Fruit fly (Drosophila melanogaster): ENCODE results near the gene CG14966.

CG14966 gene

DNA sequence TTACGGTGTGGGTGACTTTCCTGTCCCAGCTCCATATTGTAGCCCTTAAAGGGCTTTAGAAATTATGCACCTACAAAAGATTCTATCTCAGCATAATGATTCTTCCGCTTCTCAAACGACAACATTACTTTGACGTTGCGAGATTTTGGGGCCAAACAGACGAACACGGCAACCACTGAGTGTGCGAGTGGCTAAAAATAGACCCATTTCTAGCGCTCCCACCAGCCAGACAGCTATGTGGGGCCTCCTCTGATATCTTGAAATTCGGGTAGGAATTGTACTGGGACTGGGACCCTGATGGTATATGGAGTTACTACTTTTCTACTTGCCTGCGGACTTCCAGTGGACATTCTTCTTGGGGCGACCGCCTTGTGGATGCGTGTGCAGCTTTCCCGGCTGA lies 19.6 kb downstream of the CG14966 start:
- TF ChIP-seq Crg-1 (GFP tag; optimal IDR thresholded peaks at IDR 0.05) (no peak), CG7045 (GFP tag; optimal IDR thresholded peaks at IDR 0.05) (no peak), Mnt (GFP tag; optimal IDR thresholded peaks at IDR 0.05) (no peak), Clk (GFP tag; optimal IDR thresholded peaks at IDR 0.05) (no peak), tj (GFP tag; optimal IDR thresholded peaks at IDR 0.05) (no peak), kay (GFP tag; ENCODE audit: borderline replicate concordance) (no peak), ovo (GFP tag; optimal IDR thresholded peaks at IDR 0.05) (no peak), pad (GFP tag; optimal IDR thresholded peaks at IDR 0.05) (no peak), cnc (optimal IDR thresholded peaks at IDR 0.05) (no peak), Hr96 (GFP tag; optimal IDR thresholded peaks at IDR 0.05) (no peak), CG5204 (GFP tag; optimal IDR thresholded peaks at IDR 0.05) (no peak), CG12768 (GFP tag; optimal IDR thresholded peaks at IDR 0.05) (no peak), CG33017 (tag; optimal IDR thresholded peaks at IDR 0.05) (no peak), cic (GFP tag; optimal IDR thresholded peaks at IDR 0.05) (no peak)

dm6 chr3L:3172445-3172844 lies 25.0 kb downstream of the CG14966 start, which contains the start of gene CG14963:
CG14963 (minus strand) TSS chr3L:3172545.
- no peak for TF ChIP-seq CG7101 (tag; optimal IDR thresholded peaks at IDR 0.05)
- TF ChIP-seq CG11617 (GFP tag; optimal IDR thresholded peaks at IDR 0.05): no peak
- TF ChIP-seq CG12768 (GFP tag; optimal IDR thresholded peaks at IDR 0.05): no peak

DNA sequence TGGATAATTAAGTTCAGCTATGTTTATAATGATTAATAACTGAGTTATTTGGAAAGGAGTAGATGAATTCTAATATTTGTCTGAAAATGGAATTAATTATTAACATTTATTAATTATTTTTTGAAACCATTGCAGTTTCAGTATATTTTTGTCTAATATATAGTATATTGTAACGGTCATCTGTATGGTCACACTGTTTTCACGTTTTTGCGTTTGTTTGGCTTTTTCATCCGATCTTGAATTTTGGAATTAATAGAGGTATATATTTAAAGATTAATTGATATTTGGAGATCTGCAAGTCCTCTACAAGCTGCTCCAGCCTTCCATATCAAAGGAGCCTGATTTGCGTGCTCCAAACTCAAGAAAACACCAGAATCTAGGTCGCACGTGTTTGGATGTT lies 28.3 kb downstream of the CG14966 start, which contains the start of the genes CG32278 and CG32281:
Gene CG32278, plus strand, starts transcription at position 180 of the 400 bp plus-strand sequence.
Gene CG32281, plus strand, starts transcription at position 269 of the 400 bp plus-strand sequence.
- TF ChIP-seq pad (GFP tag; optimal IDR thresholded peaks at IDR 0.05) (no peak), CG11617 (GFP tag; optimal IDR thresholded peaks at IDR 0.05) (no peak), CG5204 (GFP tag; optimal IDR thresholded peaks at IDR 0.05) (no peak), Clk (GFP tag; optimal IDR thresholded peaks at IDR 0.05) (no peak), Mnt (GFP tag; optimal IDR thresholded peaks at IDR 0.05) (peak; percentile 28)

- TF ChIP-seq Mnt (GFP tag; optimal IDR thresholded peaks at IDR 0.05) (no peak), CG12768 (GFP tag; optimal IDR thresholded peaks at IDR 0.05) (peak; percentile 14)
These were observed 31.2 kb downstream of the CG14966 start, which contains the start of gene Asciz for dm6 chr3L:3166200-3166695. Asciz (minus strand) TSS chr3L:3166250.

dm6 chr3L:3165399-3165798 lies 32.0 kb downstream of the CG14966 start:
- TF ChIP-seq CG11617 (GFP tag; optimal IDR thresholded peaks at IDR 0.05) (peak; percentile 1), Clk (GFP tag; optimal IDR thresholded peaks at IDR 0.05) (no peak)

- peak; percentile 17 for TF ChIP-seq cic (GFP tag; optimal IDR thresholded peaks at IDR 0.05)
- no peak for TF ChIP-seq pad (GFP tag; optimal IDR thresholded peaks at IDR 0.05)
- TF ChIP-seq Hr96 (GFP tag; optimal IDR thresholded peaks at IDR 0.05): no peak
- peak; percentile 57 for TF ChIP-seq Crg-1 (GFP tag; optimal IDR thresholded peaks at IDR 0.05)
- TF ChIP-seq toe (GFP tag; optimal IDR thresholded peaks at IDR 0.05): no peak
- no peak for TF ChIP-seq Clk (GFP tag; optimal IDR thresholded peaks at IDR 0.05)
- TF ChIP-seq bab1 (GFP tag; optimal IDR thresholded peaks at IDR 0.05): peak; percentile 60
- peak; percentile 10 for TF ChIP-seq CG7101 (tag; optimal IDR thresholded peaks at IDR 0.05)
- TF ChIP-seq CG12768 (GFP tag; optimal IDR thresholded peaks at IDR 0.05): no peak
- no peak for TF ChIP-seq CG33017 (tag; optimal IDR thresholded peaks at IDR 0.05)
- peak; percentile 19 for TF ChIP-seq CG11617 (GFP tag; optimal IDR thresholded peaks at IDR 0.05)
- TF ChIP-seq CG7045 (GFP tag; optimal IDR thresholded peaks at IDR 0.05): no peak
- TF ChIP-seq CG14711 (tag; optimal IDR thresholded peaks at IDR 0.05): no peak
- no peak for TF ChIP-seq tj (GFP tag; optimal IDR thresholded peaks at IDR 0.05)
- TF ChIP-seq ovo (GFP tag; optimal IDR thresholded peaks at IDR 0.05): peak; percentile 39
- TF ChIP-seq Mnt (GFP tag; optimal IDR thresholded peaks at IDR 0.05): peak; percentile 30
- TF ChIP-seq CG5204 (GFP tag; optimal IDR thresholded peaks at IDR 0.05): no peak
These were observed 32.5 kb downstream of the CG14966 start, which contains the start of gene CG32280 for dm6 chr3L:3164951-3165350. CG32280 (plus strand) TSS chr3L:3165181.

dm6 chr3L:3162584-3162983 lies 34.8 kb downstream of the CG14966 start:
- no peak for TF ChIP-seq cic (GFP tag; optimal IDR thresholded peaks at IDR 0.05)
- TF ChIP-seq Crg-1 (GFP tag; optimal IDR thresholded peaks at IDR 0.05): no peak
- TF ChIP-seq CG7101 (tag; optimal IDR thresholded peaks at IDR 0.05): no peak
- TF ChIP-seq CG5204 (GFP tag; optimal IDR thresholded peaks at IDR 0.05): no peak
- no peak for TF ChIP-seq cnc (optimal IDR thresholded peaks at IDR 0.05)
- no peak for TF ChIP-seq CG12768 (GFP tag; optimal IDR thresholded peaks at IDR 0.05)
- TF ChIP-seq kay (GFP tag; ENCODE audit: borderline replicate concordance): no peak
- TF ChIP-seq ovo (GFP tag; optimal IDR thresholded peaks at IDR 0.05): no peak
- TF ChIP-seq toe (GFP tag; optimal IDR thresholded peaks at IDR 0.05): no peak
- no peak for TF ChIP-seq CG1620 (GFP tag; optimal IDR thresholded peaks at IDR 0.05)
- TF ChIP-seq tj (GFP tag; optimal IDR thresholded peaks at IDR 0.05): no peak
- no peak for TF ChIP-seq Mnt (GFP tag; optimal IDR thresholded peaks at IDR 0.05)
- no peak for TF ChIP-seq CG11617 (GFP tag; optimal IDR thresholded peaks at IDR 0.05)
- TF ChIP-seq CG7045 (GFP tag; optimal IDR thresholded peaks at IDR 0.05): no peak
- TF ChIP-seq Hr96 (GFP tag; optimal IDR thresholded peaks at IDR 0.05): no peak
- no peak for TF ChIP-seq CG33017 (tag; optimal IDR thresholded peaks at IDR 0.05)

Data from whole organism, adult.